Worm (Caenorhabditis elegans) whole organism, L3 larva: ENCODE results near the gene emc-1.

Experiments used
- R02D3.7 ChIP-seq: fragments of 150-350 bp; optimal IDR thresholded peaks from 2 replicates; lab custom pipeline; 2014; ENCODE audit warnings: missing biosample characterization, missing genetic modification characterization
- ZK546.5 ChIP-seq: sonication (generic microtip); optimal IDR thresholded peaks from 2 replicates; lab custom pipeline; 2017; ENCODE audit warnings: missing biosample characterization, missing genetic modification characterization
- aly-2 ChIP-seq: fragments of 150-350 bp; optimal IDR thresholded peaks from 2 replicates; lab custom pipeline; 2014; ENCODE audit warnings: missing biosample characterization, missing genetic modification characterization
- ama-1 ChIP-seq: fragments of 150-350 bp; optimal IDR thresholded peaks from 2 replicates; lab custom pipeline; 2018
- ceh-16 ChIP-seq: sonication (generic microtip); optimal IDR thresholded peaks from 2 replicates; lab custom pipeline; 2017; ENCODE audit warnings: missing biosample characterization, missing genetic modification characterization
- ceh-28 ChIP-seq: fragments of 150-350 bp; optimal IDR thresholded peaks from 2 replicates; lab custom pipeline; 2014; ENCODE audit warnings: missing biosample characterization, missing genetic modification reagents, missing genetic modification characterization
- ceh-9 ChIP-seq: sonication (generic microtip); optimal IDR thresholded peaks from 2 replicates; lab custom pipeline; 2018; ENCODE audit warnings: missing biosample characterization, missing genetic modification characterization
- daf-12 ChIP-seq: fragments of 150-350 bp; optimal IDR thresholded peaks from 2 replicates; lab custom pipeline; 2014; ENCODE audit warnings: missing biosample characterization, missing genetic modification reagents, missing genetic modification characterization
- egl-5 ChIP-seq: fragments of 150-350 bp; optimal IDR thresholded peaks from 2 replicates; lab custom pipeline; 2017; ENCODE audit warnings: missing biosample characterization, missing genetic modification reagents, missing genetic modification characterization, inconsistent platforms
- elt-1 ChIP-seq: fragments of 150-350 bp; optimal IDR thresholded peaks from 2 replicates; lab custom pipeline; 2014; ENCODE audit warnings: missing biosample characterization, missing genetic modification characterization
- elt-2 ChIP-seq: sonication (generic microtip); optimal IDR thresholded peaks from 2 replicates; lab custom pipeline; 2016; ENCODE audit warnings: missing genetic modification reagents, mild to moderate bottlenecking, missing genetic modification characterization, missing compliant biosample characterization
- elt-3 ChIP-seq, 3 experiments: fragments of 150-350 bp in 1 of 3; sonication (generic microtip) in 2 of 3; optimal IDR thresholded peaks; 2 replicates in 2 of 3; 4 replicates in 1 of 3; lab custom pipeline; 2014 to 2017; ENCODE audit warnings: missing biosample characterization in 3 of 3, missing genetic modification characterization in 3 of 3
- eor-1 ChIP-seq, 2 experiments: fragments of 150-350 bp; optimal IDR thresholded peaks; 2 replicates each; lab custom pipeline; 2014 to 2018; ENCODE audit warnings: missing biosample characterization in 2 of 2, missing genetic modification characterization in 2 of 2
- fkh-10 ChIP-seq: sonication (generic microtip); optimal IDR thresholded peaks from 2 replicates; lab custom pipeline; 2017; ENCODE audit warnings: missing biosample characterization, missing genetic modification reagents, missing genetic modification characterization
- fkh-2 ChIP-seq: fragments of 150-350 bp; optimal IDR thresholded peaks from 2 replicates; lab custom pipeline; 2014; ENCODE audit warnings: missing biosample characterization, missing genetic modification reagents, missing genetic modification characterization
- hmg-11 ChIP-seq: sonication (generic microtip); optimal IDR thresholded peaks from 2 replicates; lab custom pipeline; 2016; ENCODE audit warnings: missing genetic modification characterization, missing compliant biosample characterization
- jun-1 ChIP-seq: fragments of 150-350 bp; optimal IDR thresholded peaks from 2 replicates; lab custom pipeline; 2014; ENCODE audit warnings: missing biosample characterization, missing genetic modification reagents, missing genetic modification characterization
- lin-39 ChIP-seq: fragments of 150-350 bp; optimal IDR thresholded peaks from 2 replicates; lab custom pipeline; 2018; ENCODE audit warnings: missing biosample characterization, missing genetic modification reagents, missing genetic modification characterization
- lsy-12 ChIP-seq: sonication (generic microtip); optimal IDR thresholded peaks from 2 replicates; lab custom pipeline; 2016; ENCODE audit warnings: mild to moderate bottlenecking, missing genetic modification characterization, missing compliant biosample characterization
- mdl-1 ChIP-seq: fragments of 150-350 bp; optimal IDR thresholded peaks from 2 replicates; lab custom pipeline; 2014; ENCODE audit warnings: missing biosample characterization, missing genetic modification characterization
- mml-1 ChIP-seq: fragments of 150-350 bp; sonication (generic microtip); optimal IDR thresholded peaks from 3 replicates; lab custom pipeline; 2014; ENCODE audit warnings: missing biosample characterization, missing genetic modification characterization
- nfya-1 ChIP-seq: sonication (generic microtip); optimal IDR thresholded peaks from 2 replicates; lab custom pipeline; 2017; ENCODE audit warnings: missing genetic modification characterization, mild to moderate bottlenecking, missing compliant biosample characterization, antibody characterized with exemption, moderate library complexity; ENCODE audit not compliant: insufficient read depth
- nhr-11 ChIP-seq: fragments of 150-350 bp; optimal IDR thresholded peaks from 2 replicates; lab custom pipeline; 2014; ENCODE audit warnings: missing biosample characterization, missing genetic modification characterization
- nhr-12 ChIP-seq: fragments of 150-350 bp; optimal IDR thresholded peaks from 2 replicates; lab custom pipeline; 2014; ENCODE audit warnings: missing biosample characterization, missing genetic modification characterization
- nhr-237 ChIP-seq: fragments of 150-350 bp; optimal IDR thresholded peaks from 2 replicates; lab custom pipeline; 2014; ENCODE audit warnings: missing biosample characterization, missing genetic modification characterization
- nhr-25 ChIP-seq: sonication (generic microtip); optimal IDR thresholded peaks from 2 replicates; lab custom pipeline; 2017; ENCODE audit warnings: missing biosample characterization, missing genetic modification characterization
- nhr-28 ChIP-seq: fragments of 150-350 bp; optimal IDR thresholded peaks from 2 replicates; lab custom pipeline; 2014; ENCODE audit warnings: missing biosample characterization, missing genetic modification characterization
- nhr-43 ChIP-seq: sonication (generic microtip); optimal IDR thresholded peaks from 2 replicates; lab custom pipeline; 2016; ENCODE audit warnings: mild to moderate bottlenecking, missing genetic modification characterization, missing compliant biosample characterization; ENCODE audit not compliant: poor library complexity, severe bottlenecking
- nhr-67 ChIP-seq: fragments of 150-350 bp; optimal IDR thresholded peaks from 2 replicates; lab custom pipeline; 2014; ENCODE audit warnings: missing biosample characterization, missing genetic modification characterization
- nhr-76 ChIP-seq: fragments of 150-350 bp; sonication (generic microtip); optimal IDR thresholded peaks from 5 replicates; lab custom pipeline; 2014; ENCODE audit warnings: missing biosample characterization, missing genetic modification characterization
- nhr-77 ChIP-seq: fragments of 150-350 bp; optimal IDR thresholded peaks from 2 replicates; lab custom pipeline; 2014; ENCODE audit warnings: missing biosample characterization, missing genetic modification characterization
- pha-4 ChIP-seq: fragments of 150-350 bp; optimal IDR thresholded peaks from 2 replicates; lab custom pipeline; 2014; ENCODE audit warnings: missing biosample characterization, missing genetic modification reagents, missing genetic modification characterization
- pqm-1 ChIP-seq: fragments of 150-350 bp; optimal IDR thresholded peaks from 2 replicates; lab custom pipeline; 2017; ENCODE audit warnings: missing biosample characterization, missing genetic modification characterization, inconsistent platforms
- sea-2 ChIP-seq: fragments of 150-350 bp; sonication (generic microtip); optimal IDR thresholded peaks from 4 replicates; lab custom pipeline; 2014; ENCODE audit warnings: missing biosample characterization, missing genetic modification reagents, missing genetic modification characterization
- skn-1 ChIP-seq: fragments of 150-350 bp; optimal IDR thresholded peaks from 2 replicates; lab custom pipeline; 2014; ENCODE audit warnings: missing biosample characterization, missing genetic modification characterization
- tbx-2 ChIP-seq: sonication (generic microtip); optimal IDR thresholded peaks from 2 replicates; lab custom pipeline; 2016; ENCODE audit warnings: mild to moderate bottlenecking, missing genetic modification characterization, missing compliant biosample characterization
- unc-62 ChIP-seq: fragments of 150-350 bp; sonication (generic microtip); optimal IDR thresholded peaks from 4 replicates; lab custom pipeline; 2014; ENCODE audit warnings: missing biosample characterization, missing genetic modification reagents, missing genetic modification characterization
- zag-1 ChIP-seq: fragments of 150-350 bp; optimal IDR thresholded peaks from 2 replicates; lab custom pipeline; 2014; ENCODE audit warnings: missing biosample characterization, missing genetic modification characterization
- ztf-11 ChIP-seq: fragments of 150-350 bp; optimal IDR thresholded peaks from 2 replicates; lab custom pipeline; 2014; ENCODE audit warnings: missing biosample characterization, missing genetic modification characterization
- ztf-4 ChIP-seq: fragments of 150-350 bp; optimal IDR thresholded peaks from 2 replicates; lab custom pipeline; 2014; ENCODE audit warnings: missing biosample characterization, missing genetic modification characterization

The emc-1 gene

ce11 chrII:1482419-1482818 lies 17.7 kb downstream of the emc-1 start:
- no peak for TF ChIP-seq nfya-1 (tag; lab: Kevin White, UChicago)
- TF ChIP-seq unc-62 (GFP tag; lab: Kevin White, UChicago), result no peak
- TF ChIP-seq tbx-2 (tag; lab: Kevin White, UChicago), result no peak
- TF ChIP-seq egl-5 (tag; lab: Kevin White, UChicago), result no peak
- TF ChIP-seq ZK546.5, result no peak
- TF ChIP-seq skn-1 (tag; lab: Kevin White, UChicago), result no peak
- no peak for TF ChIP-seq nhr-76 (tag; lab: Kevin White, UChicago)
- TF ChIP-seq fkh-2, result no peak
- no peak for TF ChIP-seq nhr-28
- no peak for TF ChIP-seq ama-1 (lab: Kevin White, UChicago)
- TF ChIP-seq aly-2 (tag; lab: Kevin White, UChicago), result no peak
- no peak for TF ChIP-seq nhr-11 (tag; lab: Kevin White, UChicago)
- no peak for TF ChIP-seq ztf-11
- no peak for TF ChIP-seq elt-3 (tag; optimal IDR thresholded peaks at IDR 0.05; lab: Kevin White, UChicago)
- no peak for TF ChIP-seq mdl-1 (tag; lab: Kevin White, UChicago)
- no peak for TF ChIP-seq pqm-1 (tag; lab: Kevin White, UChicago)
- TF ChIP-seq nhr-12, result no peak
- TF ChIP-seq ceh-16 (tag; lab: Kevin White, UChicago), result no peak
- TF ChIP-seq mml-1 (tag; lab: Kevin White, UChicago), result no peak
- no peak for TF ChIP-seq elt-1 (tag; lab: Kevin White, UChicago)

ce11 chrII:1481660-1482059 lies 18.5 kb downstream of the emc-1 start:
- TF ChIP-seq nhr-237 (no peak), zag-1 (tag; lab: Kevin White, UChicago) (no peak)

ce11 chrII:1478522-1478921 lies 21.6 kb downstream of the emc-1 start:
- TF ChIP-seq fkh-10 (GFP tag; lab: Kevin White, UChicago), result no peak
- no peak for TF ChIP-seq pha-4 (tag; lab: Kevin White, UChicago)
- TF ChIP-seq nhr-12, result no peak
- no peak for TF ChIP-seq fkh-2
- no peak for TF ChIP-seq elt-3 (tag; optimal IDR thresholded peaks at IDR 0.05; lab: Kevin White, UChicago)
- TF ChIP-seq ztf-4 (tag; lab: Kevin White, UChicago), result no peak
- TF ChIP-seq skn-1 (tag; lab: Kevin White, UChicago), result no peak
- no peak for TF ChIP-seq zag-1 (tag; lab: Kevin White, UChicago)
- TF ChIP-seq eor-1 (tag; optimal IDR thresholded peaks at IDR 0.05; lab: Kevin White, UChicago), result no peak
- no peak for TF ChIP-seq R02D3.7 (tag; lab: Kevin White, UChicago)
- no peak for TF ChIP-seq nhr-11 (tag; lab: Kevin White, UChicago)
- no peak for TF ChIP-seq ceh-28 (tag; lab: Kevin White, UChicago)

ce11 chrII:1477975-1478374 lies 22.2 kb downstream of the emc-1 start:
- TF ChIP-seq nhr-76 (tag; lab: Kevin White, UChicago) (no peak), R02D3.7 (tag; lab: Kevin White, UChicago) (no peak), sea-2 (GFP tag; lab: Kevin White, UChicago) (no peak), lsy-12 (tag; lab: Kevin White, UChicago) (no peak), zag-1 (tag; lab: Kevin White, UChicago) (no peak), pha-4 (tag; lab: Kevin White, UChicago) (no peak), daf-12 (tag; lab: Kevin White, UChicago) (no peak), nhr-28 (no peak), nhr-43 (no peak), ztf-4 (tag; lab: Kevin White, UChicago) (no peak), mml-1 (tag; lab: Kevin White, UChicago) (no peak), elt-2 (tag; lab: Kevin White, UChicago) (no peak), hmg-11 (tag; lab: Kevin White, UChicago) (no peak), tbx-2 (tag; lab: Kevin White, UChicago) (no peak), ama-1 (lab: Kevin White, UChicago) (no peak), nhr-25 (tag; lab: Kevin White, UChicago) (no peak)

ce11 chrII:1477295-1477694 lies 22.8 kb downstream of the emc-1 start:
- TF ChIP-seq ceh-16 (tag; lab: Kevin White, UChicago) (no peak), elt-1 (tag; lab: Kevin White, UChicago) (no peak), ama-1 (lab: Kevin White, UChicago) (no peak), nhr-28 (no peak), nhr-67 (no peak), skn-1 (tag; lab: Kevin White, UChicago) (no peak), elt-2 (tag; lab: Kevin White, UChicago) (no peak), lin-39 (tag; lab: Kevin White, UChicago) (no peak), lsy-12 (tag; lab: Kevin White, UChicago) (no peak), hmg-11 (tag; lab: Kevin White, UChicago) (no peak), ceh-9 (tag; lab: Kevin White, UChicago) (no peak), aly-2 (tag; lab: Kevin White, UChicago) (no peak), nhr-77 (tag; lab: Kevin White, UChicago) (no peak), zag-1 (tag; lab: Kevin White, UChicago) (no peak), ztf-11 (no peak), eor-1 (tag; optimal IDR thresholded peaks at IDR 0.05; lab: Kevin White, UChicago) (no peak), nhr-11 (tag; lab: Kevin White, UChicago) (no peak), jun-1 (tag; lab: Kevin White, UChicago) (no peak), ZK546.5 (no peak), fkh-2 (no peak)
